Fruit fly (Drosophila melanogaster) whole organism, prepupa: Measurements from ENCODE around the gene CG5973.

ENCODE experiments used
- Blimp-1 ChIP-seq: fragments of 200-800 bp; sonication (Bioruptor generic); optimal IDR thresholded peaks from 3 replicates; lab custom pipeline; 2017; ENCODE audit warnings: missing biosample characterization, missing genetic modification characterization, mild to moderate bottlenecking, moderate library complexity, missing genetic modification reagents
- CG10631 ChIP-seq: fragments of 200-800 bp; sonication (Bioruptor generic); optimal IDR thresholded peaks from 2 replicates; lab custom pipeline; 2016; ENCODE audit warnings: missing biosample characterization, missing genetic modification characterization
- CG10669 ChIP-seq: fragments of 200-800 bp; sonication (Bioruptor generic); optimal IDR thresholded peaks from 3 replicates; lab custom pipeline; 2018; ENCODE audit warnings: missing biosample characterization, mild to moderate bottlenecking, missing genetic modification characterization, moderate library complexity
- CG11762 ChIP-seq: fragments of 200-800 bp; sonication (Bioruptor generic); optimal IDR thresholded peaks from 3 replicates; lab custom pipeline; 2016; ENCODE audit warnings: missing biosample characterization, missing genetic modification characterization; ENCODE audit not compliant: insufficient read depth
- CG11902 ChIP-seq: fragments of 200-800 bp; sonication (Bioruptor generic); optimal IDR thresholded peaks from 3 replicates; lab custom pipeline; 2016; ENCODE audit warnings: missing biosample characterization, missing genetic modification characterization
- CG15336 ChIP-seq: fragments of 200-800 bp; sonication (Bioruptor generic); IDR thresholded peaks from 2 replicates; pipeline ENCODE4 v1.3.6; 2022; ENCODE audit warnings: missing biosample characterization, missing genetic modification characterization
- CG1621 ChIP-seq: fragments of 200-800 bp; sonication (Bioruptor generic); optimal IDR thresholded peaks from 3 replicates; lab custom pipeline; 2018; ENCODE audit warnings: missing biosample characterization, mild to moderate bottlenecking, missing genetic modification characterization
- CG16779 ChIP-seq: fragments of 200-800 bp; sonication (Bioruptor generic); optimal IDR thresholded peaks from 3 replicates; lab custom pipeline; 2017; ENCODE audit warnings: missing biosample characterization, mild to moderate bottlenecking, missing genetic modification characterization
- CG3032 ChIP-seq: fragments of 200-800 bp; optimal IDR thresholded peaks from 2 replicates; lab custom pipeline; 2019; ENCODE audit warnings: missing biosample characterization, mild to moderate bottlenecking, missing genetic modification characterization, moderate library complexity
- CG31627 ChIP-seq: fragments of 200-800 bp; sonication (Bioruptor generic); optimal IDR thresholded peaks from 3 replicates; lab custom pipeline; 2016; ENCODE audit warnings: missing biosample characterization, missing genetic modification characterization
- CG32006 ChIP-seq: fragments of 200-800 bp; sonication (Bioruptor generic); optimal IDR thresholded peaks from 3 replicates; lab custom pipeline; 2017; ENCODE audit warnings: missing biosample characterization, mild to moderate bottlenecking, missing genetic modification characterization
- CG34406 ChIP-seq: fragments of 200-800 bp; sonication (Bioruptor generic); optimal IDR thresholded peaks from 3 replicates; lab custom pipeline; 2016; ENCODE audit warnings: missing biosample characterization, missing genetic modification characterization
- CG3919 ChIP-seq: fragments of 200-800 bp; sonication (Bioruptor generic); optimal IDR thresholded peaks from 3 replicates; lab custom pipeline; 2016; ENCODE audit warnings: missing biosample characterization, missing genetic modification characterization
- CG4318 ChIP-seq: fragments of 200-800 bp; sonication (Bioruptor generic); optimal IDR thresholded peaks from 3 replicates; lab custom pipeline; 2017; ENCODE audit warnings: missing biosample characterization, mild to moderate bottlenecking, missing genetic modification characterization
- CG6163 ChIP-seq: fragments of 200-800 bp; sonication (Bioruptor generic); IDR thresholded peaks from 3 replicates; pipeline ENCODE4 v1.3.6; 2022; ENCODE audit warnings: missing biosample characterization, missing genetic modification characterization
- CG6276 ChIP-seq: fragments of 200-800 bp; sonication (Bioruptor generic); optimal IDR thresholded peaks from 2 replicates; lab custom pipeline; 2017; ENCODE audit warnings: missing biosample characterization, mild to moderate bottlenecking, missing genetic modification characterization
- CG6792 ChIP-seq: fragments of 200-800 bp; sonication (Bioruptor generic); optimal IDR thresholded peaks from 3 replicates; lab custom pipeline; 2016; ENCODE audit warnings: missing biosample characterization, missing genetic modification characterization
- CG6854 ChIP-seq: fragments of 200-800 bp; sonication (Bioruptor generic); optimal IDR thresholded peaks from 2 replicates; lab custom pipeline; 2017; ENCODE audit warnings: missing biosample characterization, mild to moderate bottlenecking, missing genetic modification characterization
- CG8119 ChIP-seq: fragments of 200-800 bp; sonication (Bioruptor generic); IDR thresholded peaks from 3 replicates; pipeline ENCODE4 v1.3.6; 2022; ENCODE audit warnings: missing biosample characterization, missing genetic modification characterization
- CG8319 ChIP-seq: fragments of 200-800 bp; sonication (Bioruptor generic); optimal IDR thresholded peaks from 3 replicates; lab custom pipeline; 2016; ENCODE audit warnings: missing biosample characterization, missing genetic modification characterization
- Eip75B ChIP-seq: fragments of 200-800 bp; sonication (Bioruptor generic); optimal IDR thresholded peaks from 3 replicates; lab custom pipeline; 2016; ENCODE audit warnings: missing biosample characterization, missing genetic modification characterization
- Eip78C ChIP-seq: fragments of 200-800 bp; sonication (Bioruptor generic); peaks from one replicate; lab custom pipeline; 2016; ENCODE audit warnings: missing biosample characterization, missing genetic modification characterization
- Eip93F ChIP-seq: fragments of 200-800 bp; sonication (Bioruptor generic); optimal IDR thresholded peaks from 2 replicates; lab custom pipeline; 2016; ENCODE audit warnings: missing biosample characterization, mild to moderate bottlenecking, missing genetic modification characterization
- Ets21C ChIP-seq: fragments of 200-800 bp; sonication (Bioruptor generic); optimal IDR thresholded peaks from 3 replicates; lab custom pipeline; 2016; ENCODE audit warnings: missing biosample characterization, missing genetic modification characterization
- Ets96B ChIP-seq: fragments of 200-800 bp; optimal IDR thresholded peaks from 2 replicates; lab custom pipeline; 2019; ENCODE audit warnings: missing biosample characterization, mild to moderate bottlenecking, missing genetic modification characterization, moderate library complexity
- Hr38 ChIP-seq: sonication (Bioruptor generic); optimal IDR thresholded peaks from 2 replicates; lab custom pipeline; 2016; ENCODE audit warnings: missing biosample characterization, missing genetic modification characterization
- Hr39 ChIP-seq: fragments of 200-800 bp; sonication (Bioruptor generic); optimal IDR thresholded peaks from 2 replicates; lab custom pipeline; 2016; ENCODE audit warnings: missing biosample characterization, missing genetic modification characterization
- Met ChIP-seq: fragments of 200-800 bp; sonication (Bioruptor generic); optimal IDR thresholded peaks from 3 replicates; lab custom pipeline; 2016; ENCODE audit warnings: missing biosample characterization, missing genetic modification characterization
- Smox ChIP-seq: fragments of 200-800 bp; sonication (Bioruptor generic); optimal IDR thresholded peaks from 3 replicates; lab custom pipeline; 2016; ENCODE audit warnings: missing biosample characterization, missing genetic modification characterization
- Sox102F ChIP-seq: fragments of 200-800 bp; sonication (Bioruptor generic); optimal IDR thresholded peaks from 2 replicates; lab custom pipeline; 2016; ENCODE audit warnings: missing biosample characterization, mild to moderate bottlenecking, missing genetic modification characterization
- Sox15 ChIP-seq: fragments of 200-800 bp; sonication (Bioruptor generic); optimal IDR thresholded peaks from 3 replicates; lab custom pipeline; 2016; ENCODE audit warnings: missing biosample characterization, missing genetic modification characterization
- achi ChIP-seq: fragments of 200-800 bp; sonication (Bioruptor generic); optimal IDR thresholded peaks from 3 replicates; lab custom pipeline; 2016; ENCODE audit warnings: missing biosample characterization, missing genetic modification characterization
- acj6 ChIP-seq: fragments of 200-800 bp; sonication (Bioruptor generic); optimal IDR thresholded peaks from 3 replicates; lab custom pipeline; 2016; ENCODE audit warnings: missing biosample characterization, missing genetic modification characterization
- cyc ChIP-seq: fragments of 200-800 bp; sonication (Bioruptor generic); optimal IDR thresholded peaks from 3 replicates; lab custom pipeline; 2016; ENCODE audit warnings: missing biosample characterization, missing genetic modification characterization
- dsx ChIP-seq: fragments of 200-800 bp; optimal IDR thresholded peaks from 3 replicates; lab custom pipeline; 2019; ENCODE audit warnings: missing biosample characterization, mild to moderate bottlenecking, missing genetic modification characterization, moderate library complexity; ENCODE audit not compliant: poor library complexity, severe bottlenecking
- eg ChIP-seq: fragments of 200-800 bp; sonication (Bioruptor generic); IDR thresholded peaks from 3 replicates; pipeline ENCODE4 v1.3.6; 2022; ENCODE audit warnings: missing biosample characterization, missing genetic modification characterization
- esn ChIP-seq: fragments of 200-800 bp; sonication (Bioruptor generic); optimal IDR thresholded peaks from 2 replicates; lab custom pipeline; 2016; ENCODE audit warnings: missing biosample characterization, mild to moderate bottlenecking, missing genetic modification characterization, moderate library complexity
- fd59A ChIP-seq: fragments of 200-800 bp; sonication (Bioruptor generic); optimal IDR thresholded peaks from 2 replicates; lab custom pipeline; 2017; ENCODE audit warnings: missing biosample characterization, mild to moderate bottlenecking, missing genetic modification characterization, missing genetic modification reagents
- fd85E ChIP-seq: fragments of 200-800 bp; sonication (Bioruptor generic); optimal IDR thresholded peaks from 3 replicates; lab custom pipeline; 2016; ENCODE audit warnings: missing biosample characterization, missing genetic modification characterization
- fkh ChIP-seq: fragments of 200-800 bp; sonication (Bioruptor generic); optimal IDR thresholded peaks from 3 replicates; lab custom pipeline; 2017; ENCODE audit warnings: missing biosample characterization, mild to moderate bottlenecking, missing genetic modification characterization, moderate library complexity
- net ChIP-seq: fragments of 200-800 bp; sonication (Bioruptor generic); optimal IDR thresholded peaks from 3 replicates; lab custom pipeline; 2016; ENCODE audit warnings: missing biosample characterization, missing genetic modification characterization
- spab ChIP-seq: fragments of 200-800 bp; sonication (Bioruptor generic); optimal IDR thresholded peaks from 2 replicates; lab custom pipeline; 2017; ENCODE audit warnings: missing biosample characterization, mild to moderate bottlenecking, missing genetic modification characterization, missing genetic modification reagents
- ss ChIP-seq, 2 experiments: fragments of 200-800 bp; sonication (Bioruptor generic); optimal IDR thresholded peaks; 2 replicates in 1 of 2; 3 replicates in 1 of 2; lab custom pipeline; 2017 to 2018; ENCODE audit warnings: mild to moderate bottlenecking in 2 of 2, missing biosample characterization in 2 of 2, missing genetic modification characterization in 2 of 2, moderate library complexity in 1 of 2
- svp ChIP-seq: fragments of 200-800 bp; sonication (Bioruptor generic); peaks from one replicate; lab custom pipeline; 2016; ENCODE audit warnings: missing biosample characterization, missing genetic modification characterization
- topi ChIP-seq: fragments of 200-800 bp; sonication (Bioruptor generic); optimal IDR thresholded peaks from 3 replicates; lab custom pipeline; 2016; ENCODE audit warnings: missing biosample characterization, missing genetic modification characterization

CG5973 gene

dm6 chr2L:7423333-7423895 lies 13.9 kb upstream of the CG5973 start (continued):
- TF ChIP-seq Hr38 (peak; percentile 1), net (GFP tag; lab: Kevin White, UChicago) (peak; percentile 62), svp (peak; percentile 86), dsx (peak; percentile 79), CG6792 (peak; percentile 64), topi (GFP tag; lab: Kevin White, UChicago) (peak; percentile 56), ss (GFP tag; optimal IDR thresholded peaks at IDR 0.05; lab: Kevin White, UChicago) (peak; percentile 66 to 70), fkh (no peak), fd85E (no peak), Smox (GFP tag; lab: Kevin White, UChicago) (peak; percentile 74), CG6854 (GFP tag; lab: Kevin White, UChicago) (peak; percentile 74), esn (peak; percentile 63), Ets21C (GFP tag; lab: Kevin White, UChicago) (peak; percentile 37), CG8319 (peak; percentile 13), CG8119 (GFP tag; lab: Robert Waterston, UW) (peak; percentile 83), CG6163 (GFP tag; lab: Robert Waterston, UW) (peak; percentile 82), CG31627 (GFP tag; lab: Kevin White, UChicago) (peak; percentile 53), CG1621 (peak; percentile 56), CG3032 (peak; percentile 76), Eip78C (GFP tag; lab: Kevin White, UChicago) (peak; percentile 95), CG3919 (peak; percentile 73), Eip93F (GFP tag; lab: Kevin White, UChicago) (peak; percentile 79), achi (GFP tag; lab: Kevin White, UChicago) (peak; percentile 76), Ets96B (tag; lab: Kevin White, UChicago) (peak; percentile 82), Sox102F (GFP tag; lab: Kevin White, UChicago) (peak; percentile 81), CG16779 (peak; percentile 59), CG10669 (GFP tag; lab: Kevin White, UChicago) (peak; percentile 65)

- TF ChIP-seq CG16779 (no peak), CG6854 (GFP tag; lab: Kevin White, UChicago) (no peak), svp (peak; percentile 80), CG6792 (peak; percentile 36), Blimp-1 (GFP tag; lab: Kevin White, UChicago) (no peak), net (GFP tag; lab: Kevin White, UChicago) (peak; percentile 52), CG32006 (GFP tag; lab: Kevin White, UChicago) (peak; percentile 75), Sox102F (GFP tag; lab: Kevin White, UChicago) (peak; percentile 19), fkh (no peak), cyc (GFP tag; lab: Kevin White, UChicago) (peak; percentile 35), Hr38 (no peak), CG6276 (GFP tag; lab: Kevin White, UChicago) (no peak), CG31627 (GFP tag; lab: Kevin White, UChicago) (peak; percentile 55), Met (peak; percentile 31), esn (peak; percentile 1), dsx (no peak), Smox (GFP tag; lab: Kevin White, UChicago) (peak; percentile 13), CG10631 (GFP tag; lab: Kevin White, UChicago) (peak; percentile 69), spab (GFP tag; lab: Kevin White, UChicago) (peak; percentile 32), CG11762 (GFP tag; lab: Kevin White, UChicago) (no peak), CG15336 (GFP tag; lab: Robert Waterston, UW) (peak; percentile 63), Ets96B (tag; lab: Kevin White, UChicago) (peak; percentile 36), CG8119 (GFP tag; lab: Robert Waterston, UW) (peak; percentile 41; the same call in 1 of the 3 replicates), fd85E (no peak), acj6 (GFP tag; lab: Kevin White, UChicago) (peak; percentile 40), CG11902 (GFP tag; lab: Kevin White, UChicago) (no peak), Ets21C (GFP tag; lab: Kevin White, UChicago) (no peak), CG10669 (GFP tag; lab: Kevin White, UChicago) (peak; percentile 49), CG34406 (GFP tag; lab: Kevin White, UChicago) (no peak), CG3032 (peak; percentile 53), fd59A (peak; percentile 24), Sox15 (GFP tag; lab: Kevin White, UChicago) (peak; percentile 31), eg (GFP tag; lab: Robert Waterston, UW) (peak; percentile 71; the same call in 2 of the 3 replicates), CG4318 (GFP tag; lab: Kevin White, UChicago) (peak; percentile 43), Eip75B (GFP tag; lab: Kevin White, UChicago) (peak; percentile 53), Eip93F (GFP tag; lab: Kevin White, UChicago) (no peak), Hr39 (GFP tag; lab: Kevin White, UChicago) (peak; percentile 64), CG8319 (peak; percentile 4), CG3919 (peak; percentile 13), CG1621 (peak; percentile 37)
Measured at dm6 chr2L:7424282-7424905, 12.9 kb upstream of the CG5973 start.
